Fruit fly (Drosophila melanogaster) whole organism: ENCODE measurements around the gene mthl15.

Experiments
- Dll ChIP-seq: fragments of >200 bp; optimal IDR thresholded peaks from 2 replicates; lab custom pipeline; 2017
- EcR ChIP-seq, 2 experiments: fragments of >200 bp; optimal IDR thresholded peaks; 2 replicates each; lab custom pipeline; 2017; ENCODE audit warnings: missing biosample characterization in 2 of 2, missing genetic modification characterization in 2 of 2, missing genetic modification reagents in 2 of 2

DNA sequence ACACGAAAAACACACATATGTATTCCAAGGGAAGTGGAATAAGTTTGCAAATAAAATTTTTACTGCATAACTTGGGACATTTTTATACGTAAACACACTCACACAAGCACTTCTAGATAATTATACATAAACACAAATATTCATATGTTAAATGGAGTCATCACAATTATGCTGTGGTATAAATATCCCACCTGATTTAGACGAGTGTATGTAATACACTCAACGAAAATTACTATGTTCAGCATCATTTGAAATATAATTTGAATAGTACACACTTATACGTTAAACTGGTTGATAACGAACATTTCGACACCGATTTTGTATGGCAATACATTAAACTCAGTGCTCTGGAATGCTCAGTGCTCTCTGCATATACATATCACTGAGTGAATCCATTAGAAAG, 7.0 kb downstream of the mthl15 start:
- no peak for TF ChIP-seq Dll (lab: Kevin White, UChicago)
- TF ChIP-seq EcR (GFP tag; optimal IDR thresholded peaks at IDR 0.05; lab: Kevin White, UChicago), result no peak
